Fruit fly (Drosophila melanogaster): Measurements from ENCODE around the gene Pex11c.

DNA sequence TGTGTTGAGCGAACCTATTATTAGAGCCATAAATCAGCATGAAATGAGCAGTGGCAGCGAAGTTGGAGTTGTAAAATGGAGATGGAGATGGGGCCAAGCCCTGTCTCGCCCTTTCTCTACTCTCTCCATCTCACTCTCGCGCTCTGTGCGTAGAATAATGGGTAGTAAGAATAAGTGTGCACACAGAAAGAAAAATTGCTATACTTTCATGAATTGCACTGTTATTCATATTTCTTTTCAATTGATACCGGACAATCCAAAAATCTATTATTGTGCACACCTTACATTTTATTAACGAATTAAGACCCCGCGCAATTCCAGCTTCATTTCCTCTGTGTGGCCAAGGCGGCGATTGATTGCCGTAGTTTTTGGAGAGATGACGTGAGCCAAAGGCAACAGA, 21.7 kb downstream of the Pex11c start:
- TF ChIP-seq CG8478 (optimal IDR thresholded peaks at IDR 0.05): no peak
- TF ChIP-seq pan (optimal IDR thresholded peaks at IDR 0.05): no peak
- TF ChIP-seq usp (GFP tag; optimal IDR thresholded peaks at IDR 0.05): no peak
- TF ChIP-seq Dll (optimal IDR thresholded peaks at IDR 0.05): no peak
- TF ChIP-seq EcR (GFP tag; optimal IDR thresholded peaks at IDR 0.05): no peak
